Worm (Caenorhabditis elegans): ENCODE measurements around the gene faah-6.

- TF ChIP-seq ama-1 (optimal IDR thresholded peaks at IDR 0.05) (no peak), ceh-82 (tag; optimal IDR thresholded peaks at IDR 0.05) (no peak), pha-4 (tag; optimal IDR thresholded peaks at IDR 0.05) (no peak), zag-1 (tag; optimal IDR thresholded peaks at IDR 0.05) (no peak), nhr-76 (tag; optimal IDR thresholded peaks at IDR 0.05) (no peak), aly-2 (tag; optimal IDR thresholded peaks at IDR 0.05) (no peak), snpc-4 (tag; optimal IDR thresholded peaks at IDR 0.05) (no peak), mdl-1 (tag; optimal IDR thresholded peaks at IDR 0.05) (no peak), jun-1 (tag; optimal IDR thresholded peaks at IDR 0.05) (no peak), nhr-25 (tag; optimal IDR thresholded peaks at IDR 0.05) (no peak), ztf-4 (tag; optimal IDR thresholded peaks at IDR 0.05) (no peak), lin-39 (tag; optimal IDR thresholded peaks at IDR 0.05) (no peak)
Observed at ce11 chrIII:11705930-11706329, 55.7 kb downstream of the faah-6 start.
